Fruit fly (Drosophila melanogaster) whole organism, embryonic: ENCODE results near the gene CG12035.

Experiments used
- Awh ChIP-seq: fragments of 200-800 bp; sonication (Bioruptor generic); IDR thresholded peaks from 2 replicates; pipeline ENCODE4, ENCODE4 v1.3.6; 2022; ENCODE audit warnings: missing biosample characterization, missing genetic modification characterization
- CG11504 ChIP-seq: fragments of 200-800 bp; sonication (Bioruptor generic); optimal IDR thresholded peaks from 3 replicates; lab custom pipeline; 2019; ENCODE audit warnings: missing biosample characterization, mild to moderate bottlenecking, missing genetic modification characterization, moderate library complexity
- CG11723 ChIP-seq: fragments of 200-800 bp; sonication (Bioruptor generic); optimal IDR thresholded peaks from 2 replicates; lab custom pipeline; 2017; ENCODE audit warnings: missing biosample characterization, mild to moderate bottlenecking, missing genetic modification characterization
- CG12391 ChIP-seq: fragments of 200-800 bp; sonication (Bioruptor generic); optimal IDR thresholded peaks from 3 replicates; lab custom pipeline; 2018; ENCODE audit warnings: missing biosample characterization, mild to moderate bottlenecking, missing genetic modification characterization, moderate library complexity
- CG1529 ChIP-seq: fragments of 200-800 bp; sonication (Bioruptor generic); optimal IDR thresholded peaks from 3 replicates; lab custom pipeline; 2018; ENCODE audit warnings: missing biosample characterization, missing genetic modification characterization
- CG17359 ChIP-seq: fragments of 200-800 bp; sonication (Bioruptor generic); optimal IDR thresholded peaks from 3 replicates; lab custom pipeline; 2018; ENCODE audit warnings: missing biosample characterization, mild to moderate bottlenecking, missing genetic modification characterization, moderate library complexity
- CG17385 ChIP-seq: fragments of 200-800 bp; sonication (Bioruptor generic); optimal IDR thresholded peaks from 3 replicates; lab custom pipeline; 2018; ENCODE audit warnings: missing biosample characterization, mild to moderate bottlenecking, missing genetic modification characterization
- CG17612 ChIP-seq: fragments of 200-800 bp; sonication (Bioruptor generic); IDR thresholded peaks from 2 replicates; pipeline ENCODE4 v1.3.6; 2022; ENCODE audit warnings: missing biosample characterization, missing genetic modification characterization
- CG2202 ChIP-seq: fragments of 200-800 bp; sonication (Bioruptor generic); optimal IDR thresholded peaks from 2 replicates; lab custom pipeline; 2018; ENCODE audit warnings: missing biosample characterization, mild to moderate bottlenecking, missing genetic modification characterization
- CG34422 ChIP-seq: fragments of 200-800 bp; sonication (Bioruptor generic); IDR thresholded peaks from 3 replicates; pipeline ENCODE4 v1.3.6; 2022; ENCODE audit warnings: missing biosample characterization, missing genetic modification characterization
- CG3995 ChIP-seq: fragments of 200-800 bp; sonication (Bioruptor generic); optimal IDR thresholded peaks from 3 replicates; lab custom pipeline; 2016; ENCODE audit warnings: missing biosample characterization, missing genetic modification characterization
- CG4730 ChIP-seq: fragments of 200-800 bp; sonication (Bioruptor generic); IDR thresholded peaks from 2 replicates; pipeline ENCODE4 v1.3.6; 2022; ENCODE audit warnings: missing biosample characterization, missing genetic modification characterization
- CG7745 ChIP-seq: fragments of 200-800 bp; sonication (Bioruptor generic); optimal IDR thresholded peaks from 2 replicates; lab custom pipeline; 2018; ENCODE audit warnings: missing biosample characterization, mild to moderate bottlenecking, missing genetic modification characterization, moderate library complexity
- CG7987 ChIP-seq: fragments of 200-800 bp; sonication (Bioruptor generic); optimal IDR thresholded peaks from 2 replicates; lab custom pipeline; 2018; ENCODE audit warnings: missing biosample characterization, mild to moderate bottlenecking, missing genetic modification characterization, moderate library complexity
- CG9437 ChIP-seq: fragments of 200-800 bp; sonication (Bioruptor generic); optimal IDR thresholded peaks from 2 replicates; lab custom pipeline; 2018; ENCODE audit warnings: missing biosample characterization, mild to moderate bottlenecking, missing genetic modification characterization
- CHES-1-like ChIP-seq: fragments of 200-800 bp; sonication (Bioruptor generic); optimal IDR thresholded peaks from 2 replicates; lab custom pipeline; 2016; ENCODE audit warnings: missing biosample characterization, missing genetic modification characterization
- Dek ChIP-seq: fragments of 200-800 bp; sonication (Bioruptor generic); optimal IDR thresholded peaks from 3 replicates; lab custom pipeline; 2019; ENCODE audit warnings: missing biosample characterization, mild to moderate bottlenecking, missing genetic modification characterization, moderate library complexity
- Dll ChIP-seq: fragments of 200-800 bp; sonication (Bioruptor generic); IDR thresholded peaks from 4 replicates; pipeline ENCODE4 v1.3.6; 2022; ENCODE audit warnings: missing biosample characterization, missing genetic modification characterization; ENCODE audit not compliant: partially characterized antibody
- Dref ChIP-seq: fragments of 200-800 bp; sonication (Bioruptor generic); IDR thresholded peaks from 2 replicates; pipeline ENCODE4 v1.3.6; 2022; ENCODE audit warnings: missing biosample characterization, missing genetic modification characterization
- Fer3 ChIP-seq: fragments of 200-800 bp; sonication (Bioruptor generic); optimal IDR thresholded peaks from 2 replicates; lab custom pipeline; 2018; ENCODE audit warnings: missing biosample characterization, mild to moderate bottlenecking, missing genetic modification characterization, moderate library complexity
- HLH4C ChIP-seq: fragments of 200-800 bp; sonication (Bioruptor generic); IDR thresholded peaks from 3 replicates; pipeline ENCODE4 v1.3.6; 2022; ENCODE audit warnings: missing biosample characterization, missing genetic modification characterization; ENCODE audit not compliant: partially characterized antibody
- Jarid2 ChIP-seq: fragments of 200-800 bp; sonication (Bioruptor generic); optimal IDR thresholded peaks from 3 replicates; lab custom pipeline; 2017; ENCODE audit warnings: mild to moderate bottlenecking, missing biosample characterization, missing genetic modification reagents, missing genetic modification characterization
- Lhr ChIP-seq: fragments of 200-800 bp; sonication (Bioruptor generic); optimal IDR thresholded peaks from 3 replicates; lab custom pipeline; 2017; ENCODE audit warnings: mild to moderate bottlenecking, missing biosample characterization, missing genetic modification reagents, missing genetic modification characterization
- Lim3 ChIP-seq: fragments of 200-800 bp; sonication (Bioruptor generic); IDR thresholded peaks from 2 replicates; pipeline ENCODE4 v1.3.6; 2022; ENCODE audit warnings: missing biosample characterization, missing genetic modification characterization
- MESR4 ChIP-seq: fragments of 200-800 bp; sonication (Bioruptor generic); optimal IDR thresholded peaks from 2 replicates; lab custom pipeline; 2018; ENCODE audit warnings: missing biosample characterization, mild to moderate bottlenecking, missing genetic modification characterization, moderate library complexity
- Nf-YB ChIP-seq: fragments of 200-800 bp; sonication (Bioruptor generic); optimal IDR thresholded peaks from 3 replicates; lab custom pipeline; 2019; ENCODE audit warnings: missing biosample characterization, mild to moderate bottlenecking, missing genetic modification characterization, moderate library complexity
- Side ChIP-seq: fragments of 200-800 bp; sonication (Bioruptor generic); optimal IDR thresholded peaks from 2 replicates; lab custom pipeline; 2016; ENCODE audit warnings: missing biosample characterization, missing genetic modification characterization
- Sin3A ChIP-seq: fragments of >200 bp; optimal IDR thresholded peaks from 2 replicates; lab custom pipeline; 2018
- Stat92E ChIP-seq, 3 experiments: fragments of >200 bp in 2 of 3; fragments of 200-800 bp in 1 of 3; sonication (Bioruptor generic) in 1 of 3; optimal IDR thresholded peaks; 2 replicates each; lab custom pipeline; 2017 to 2019; ENCODE audit warnings: missing biosample characterization in 3 of 3, missing genetic modification characterization in 3 of 3, mild to moderate bottlenecking in 1 of 3, moderate library complexity in 1 of 3
- Tbp ChIP-seq: fragments of >200 bp; optimal IDR thresholded peaks from 2 replicates; lab custom pipeline; 2018; ENCODE audit warnings: missing biosample characterization, missing genetic modification characterization
- Xrp1 ChIP-seq: fragments of 200-800 bp; sonication (Bioruptor generic); IDR thresholded peaks from 2 replicates; pipeline ENCODE4 v1.3.6; 2022; ENCODE audit warnings: missing biosample characterization, missing genetic modification characterization
- da ChIP-seq: fragments of 200-800 bp; sonication (Bioruptor generic); optimal IDR thresholded peaks from 2 replicates; lab custom pipeline; 2016; ENCODE audit warnings: missing biosample characterization, missing genetic modification characterization
- ewg ChIP-seq: fragments of 200-800 bp; sonication (Bioruptor generic); optimal IDR thresholded peaks from 3 replicates; lab custom pipeline; 2017; ENCODE audit warnings: mild to moderate bottlenecking, missing biosample characterization, missing genetic modification reagents, missing genetic modification characterization
- fd3F ChIP-seq: fragments of 200-800 bp; sonication (Bioruptor generic); optimal IDR thresholded peaks from 2 replicates; lab custom pipeline; 2018; ENCODE audit warnings: missing biosample characterization, mild to moderate bottlenecking, missing genetic modification characterization, moderate library complexity
- fd64A ChIP-seq: fragments of 200-800 bp; sonication (Bioruptor generic); optimal IDR thresholded peaks from 3 replicates; lab custom pipeline; 2018; ENCODE audit warnings: missing biosample characterization, mild to moderate bottlenecking, missing genetic modification characterization
- gcm ChIP-seq: fragments of 200-800 bp; sonication (Bioruptor generic); optimal IDR thresholded peaks from 2 replicates; lab custom pipeline; 2019; ENCODE audit warnings: missing biosample characterization, mild to moderate bottlenecking, missing genetic modification characterization, moderate library complexity
- ken ChIP-seq: fragments of 200-800 bp; sonication (Bioruptor generic); IDR thresholded peaks from 3 replicates; pipeline ENCODE4 v1.3.6; 2022; ENCODE audit warnings: missing biosample characterization, missing genetic modification characterization
- mld ChIP-seq: fragments of 200-800 bp; sonication (Bioruptor generic); IDR thresholded peaks from 3 replicates; pipeline ENCODE4 v1.3.6; 2022; ENCODE audit warnings: missing biosample characterization, missing genetic modification characterization; ENCODE audit not compliant: partially characterized antibody
- oc ChIP-seq: fragments of 200-800 bp; sonication (Bioruptor generic); optimal IDR thresholded peaks from 2 replicates; lab custom pipeline; 2018; ENCODE audit warnings: missing biosample characterization, mild to moderate bottlenecking, missing genetic modification characterization, moderate library complexity
- onecut ChIP-seq: fragments of 200-800 bp; sonication (Bioruptor generic); IDR thresholded peaks from 2 replicates; pipeline ENCODE4 v1.3.6; 2022; ENCODE audit warnings: missing biosample characterization, missing genetic modification characterization
- phol ChIP-seq: fragments of 200-800 bp; sonication (Bioruptor generic); optimal IDR thresholded peaks from 3 replicates; lab custom pipeline; 2018; ENCODE audit warnings: missing biosample characterization, mild to moderate bottlenecking, missing genetic modification characterization, moderate library complexity
- row ChIP-seq: fragments of 200-800 bp; sonication (Bioruptor generic); IDR thresholded peaks from 3 replicates; pipeline ENCODE4 v1.3.6; 2022; ENCODE audit warnings: missing biosample characterization, missing genetic modification characterization
- sr ChIP-seq: fragments of 200-800 bp; sonication (Bioruptor generic); IDR thresholded peaks from 3 replicates; pipeline ENCODE4 v1.3.6; 2022; ENCODE audit warnings: missing biosample characterization, missing genetic modification characterization
- tin ChIP-seq: fragments of 200-800 bp; sonication (Bioruptor generic); optimal IDR thresholded peaks from 3 replicates; lab custom pipeline; 2016; ENCODE audit warnings: missing biosample characterization, missing genetic modification characterization
- trh ChIP-seq: fragments of 200-800 bp; sonication (Bioruptor generic); optimal IDR thresholded peaks from 2 replicates; lab custom pipeline; 2016; ENCODE audit warnings: missing biosample characterization, missing genetic modification characterization

CG12035 gene

dm6 chr3L:1730873-1731272, 6.7 kb downstream of the CG12035 start, which contains the start of gene drpr (continued):
- peak; percentile 42 for TF ChIP-seq CG11504 (tag; lab: Kevin White, UChicago)
- TF ChIP-seq HLH4C (GFP tag; lab: Robert Waterston, UW) = 0 out of 3 replicates have a peak, but pooled peaks have one; percentile 35
- peak; percentile 19; the same call in 1 of the 3 replicates for TF ChIP-seq mld
- TF ChIP-seq CG9437 = no peak
- no peak for TF ChIP-seq Nf-YB (GFP tag; lab: Kevin White, UChicago)
- peak; percentile 79 for TF ChIP-seq row (GFP tag; lab: Robert Waterston, UW)
- TF ChIP-seq oc (tag; lab: Kevin White, UChicago) = no peak
- TF ChIP-seq Lim3 (GFP tag; lab: Robert Waterston, UW) = no peak
- TF ChIP-seq Side = no peak
- TF ChIP-seq Tbp (GFP tag; lab: Kevin White, UChicago) = no peak
- TF ChIP-seq Dref (GFP tag; lab: Robert Waterston, UW) = peak; percentile 34
- peak; percentile 26 for TF ChIP-seq CG12391 (tag; lab: Kevin White, UChicago)
- TF ChIP-seq CG7745 = no peak
- TF ChIP-seq Jarid2 = peak; percentile 85
- no peak for TF ChIP-seq da (GFP tag; lab: Kevin White, UChicago)
- no peak for TF ChIP-seq Fer3 (tag; lab: Kevin White, UChicago)
- TF ChIP-seq MESR4 (GFP tag; lab: Kevin White, UChicago) = peak; percentile 79
- TF ChIP-seq ken (GFP tag; lab: Robert Waterston, UW) = 0 out of 3 replicates have a peak, but pooled peaks have one; percentile 3
- TF ChIP-seq CG4730 (GFP tag; lab: Robert Waterston, UW) = no peak
- TF ChIP-seq onecut (GFP tag; lab: Robert Waterston, UW) = no peak
- TF ChIP-seq trh = no peak
- peak; percentile 48 for TF ChIP-seq CG17385 (GFP tag; lab: Kevin White, UChicago)
- TF ChIP-seq Awh = no peak
- peak; percentile 54 for TF ChIP-seq Sin3A (lab: Kevin White, UChicago)
- peak; percentile 21 for TF ChIP-seq CG17359 (tag; lab: Kevin White, UChicago)
- TF ChIP-seq gcm = peak; percentile 18
- TF ChIP-seq CG2202 = peak; percentile 6
- TF ChIP-seq CHES-1-like (GFP tag; lab: Kevin White, UChicago) = peak; percentile 19
- TF ChIP-seq sr (GFP tag; lab: Robert Waterston, UW) = no peak
- no peak for TF ChIP-seq Xrp1 (GFP tag; lab: Robert Waterston, UW)
- no peak for TF ChIP-seq fd3F
- TF ChIP-seq CG7987 = peak; percentile 62
- peak; percentile 64 for TF ChIP-seq ewg (GFP tag; lab: Kevin White, UChicago)
- peak; percentile 99 for TF ChIP-seq CG3995 (GFP tag; lab: Kevin White, UChicago)
- no peak for TF ChIP-seq CG17612 (GFP tag; lab: Robert Waterston, UW)
- no peak for TF ChIP-seq CG11723 (GFP tag; lab: Kevin White, UChicago)
- TF ChIP-seq Lhr (GFP tag; lab: Kevin White, UChicago) = no peak
- no peak for TF ChIP-seq CG1529 (GFP tag; lab: Kevin White, UChicago)
- TF ChIP-seq Dll = no peak
- peak in 1 of 3 experiments; percentile 60 for TF ChIP-seq Stat92E (GFP tag; optimal IDR thresholded peaks at IDR 0.05; lab: Kevin White, UChicago)
- TF ChIP-seq tin (GFP tag; lab: Kevin White, UChicago) = no peak
- TF ChIP-seq Dek (tag; lab: Kevin White, UChicago) = no peak
- peak; percentile 20 for TF ChIP-seq phol (tag; lab: Kevin White, UChicago)
- no peak for TF ChIP-seq fd64A
- peak; percentile 71 for TF ChIP-seq CG34422
